Fruit fly (Drosophila melanogaster) whole organism, embryonic: Measurements from ENCODE around the gene UbcE2H.
A peak's percentile ranks its signal among the peaks of the same experiment; 100 is the strongest.

Experiments used
- ATbp ChIP-seq: fragments of 200-800 bp; sonication (Bioruptor generic); optimal IDR thresholded peaks from 2 replicates; lab custom pipeline; 2017; ENCODE audit warnings: missing biosample characterization, mild to moderate bottlenecking, missing genetic modification characterization, missing genetic modification reagents
- Atf6 ChIP-seq: fragments of 200-800 bp; sonication (Bioruptor generic); IDR thresholded peaks from 2 replicates; pipeline ENCODE4 v1.3.6; 2022; ENCODE audit warnings: missing biosample characterization, missing genetic modification characterization
- B-H2 ChIP-seq: fragments of 200-800 bp; sonication (Bioruptor generic); optimal IDR thresholded peaks from 2 replicates; lab custom pipeline; 2018; ENCODE audit warnings: missing biosample characterization, mild to moderate bottlenecking, missing genetic modification characterization
- BEAF-32 ChIP-seq: fragments of 200-800 bp; sonication (Bioruptor generic); optimal IDR thresholded peaks from 3 replicates; lab custom pipeline; 2017; ENCODE audit warnings: missing biosample characterization, missing genetic modification characterization, mild to moderate bottlenecking, moderate library complexity, missing genetic modification reagents
- CG11456 ChIP-seq: fragments of 200-800 bp; sonication (Bioruptor generic); IDR thresholded peaks from 3 replicates; pipeline ENCODE4 v1.3.6; 2022; ENCODE audit warnings: missing biosample characterization, missing genetic modification characterization
- CG12391 ChIP-seq: fragments of 200-800 bp; sonication (Bioruptor generic); optimal IDR thresholded peaks from 3 replicates; lab custom pipeline; 2018; ENCODE audit warnings: missing biosample characterization, mild to moderate bottlenecking, missing genetic modification characterization, moderate library complexity
- CG13775 ChIP-seq: fragments of 200-800 bp; sonication (Bioruptor generic); optimal IDR thresholded peaks from 3 replicates; lab custom pipeline; 2017; ENCODE audit warnings: missing biosample characterization, mild to moderate bottlenecking, missing genetic modification characterization
- CG15514 ChIP-seq: fragments of 200-800 bp; sonication (Bioruptor generic); optimal IDR thresholded peaks from 3 replicates; lab custom pipeline; 2017; ENCODE audit warnings: missing biosample characterization, missing genetic modification characterization, mild to moderate bottlenecking, moderate library complexity, missing genetic modification reagents
- CG15696 ChIP-seq: fragments of 200-800 bp; sonication (Bioruptor generic); optimal IDR thresholded peaks from 2 replicates; lab custom pipeline; 2019; ENCODE audit warnings: missing biosample characterization, mild to moderate bottlenecking, missing genetic modification characterization, moderate library complexity
- CG17328 ChIP-seq: fragments of 200-800 bp; sonication (Bioruptor generic); IDR thresholded peaks from 2 replicates; pipeline ENCODE4 v1.3.6; 2022; ENCODE audit warnings: missing biosample characterization, missing genetic modification characterization
- CG17359 ChIP-seq: fragments of 200-800 bp; sonication (Bioruptor generic); optimal IDR thresholded peaks from 3 replicates; lab custom pipeline; 2018; ENCODE audit warnings: missing biosample characterization, mild to moderate bottlenecking, missing genetic modification characterization, moderate library complexity
- CG17612 ChIP-seq: fragments of 200-800 bp; sonication (Bioruptor generic); IDR thresholded peaks from 2 replicates; pipeline ENCODE4 v1.3.6; 2022; ENCODE audit warnings: missing biosample characterization, missing genetic modification characterization
- CG2120 ChIP-seq: fragments of 200-800 bp; sonication (Bioruptor generic); optimal IDR thresholded peaks from 3 replicates; lab custom pipeline; 2016; ENCODE audit warnings: missing biosample characterization, missing genetic modification characterization
- CG30020 ChIP-seq: fragments of 200-800 bp; optimal IDR thresholded peaks from 2 replicates; lab custom pipeline; 2019; ENCODE audit warnings: missing biosample characterization, mild to moderate bottlenecking, missing genetic modification characterization, moderate library complexity
- CG31388 ChIP-seq: fragments of 200-800 bp; sonication (Bioruptor generic); optimal IDR thresholded peaks from 2 replicates; lab custom pipeline; 2016; ENCODE audit warnings: missing biosample characterization, missing genetic modification characterization
- CG42726 ChIP-seq: fragments of 200-800 bp; sonication (Bioruptor generic); IDR thresholded peaks from 2 replicates; pipeline ENCODE4 v1.3.6; 2022; ENCODE audit warnings: missing biosample characterization, missing genetic modification characterization; ENCODE audit not compliant: partially characterized antibody
- CG43689 ChIP-seq: fragments of 200-800 bp; sonication (Bioruptor generic); IDR thresholded peaks from 2 replicates; pipeline ENCODE4 v1.3.6; 2022; ENCODE audit warnings: missing biosample characterization, missing genetic modification characterization
- CG6689 ChIP-seq: fragments of 200-800 bp; sonication (Bioruptor generic); IDR thresholded peaks from 2 replicates; pipeline ENCODE4 v1.3.6; 2022; ENCODE audit warnings: missing biosample characterization, missing genetic modification characterization
- CG6791 ChIP-seq: fragments of 200-800 bp; sonication (Bioruptor generic); IDR thresholded peaks from 3 replicates; pipeline ENCODE4 v1.3.6; 2022; ENCODE audit warnings: missing biosample characterization, missing genetic modification characterization; ENCODE audit not compliant: partially characterized antibody
- CG8089 ChIP-seq: fragments of 200-800 bp; sonication (Bioruptor generic); optimal IDR thresholded peaks from 3 replicates; lab custom pipeline; 2016; ENCODE audit warnings: missing biosample characterization, missing genetic modification characterization
- CG9609 ChIP-seq: fragments of 200-800 bp; sonication (Bioruptor generic); optimal IDR thresholded peaks from 3 replicates; lab custom pipeline; 2016; ENCODE audit warnings: missing biosample characterization, missing genetic modification characterization
- CTCF ChIP-seq: fragments of 200-800 bp; sonication (Bioruptor generic); optimal IDR thresholded peaks from 2 replicates; lab custom pipeline; 2017; ENCODE audit warnings: missing biosample characterization, mild to moderate bottlenecking, missing genetic modification characterization, moderate library complexity
- CkIIα-i1 ChIP-seq: fragments of 200-800 bp; sonication (Bioruptor generic); IDR thresholded peaks from 2 replicates; pipeline ENCODE4 v1.3.6; 2022; ENCODE audit warnings: missing biosample characterization, missing genetic modification characterization
- CrebB ChIP-seq: fragments of 200-800 bp; sonication (Bioruptor generic); optimal IDR thresholded peaks from 3 replicates; lab custom pipeline; 2018; ENCODE audit warnings: missing biosample characterization, mild to moderate bottlenecking, missing genetic modification characterization
- Dp ChIP-seq: fragments of 200-800 bp; sonication (Bioruptor generic); optimal IDR thresholded peaks from 2 replicates; lab custom pipeline; 2018; ENCODE audit warnings: missing biosample characterization, mild to moderate bottlenecking, missing genetic modification characterization, moderate library complexity
- Dref ChIP-seq: fragments of 200-800 bp; sonication (Bioruptor generic); IDR thresholded peaks from 2 replicates; pipeline ENCODE4 v1.3.6; 2022; ENCODE audit warnings: missing biosample characterization, missing genetic modification characterization
- E2f1 ChIP-seq: fragments of 200-800 bp; sonication (Bioruptor generic); IDR thresholded peaks from 2 replicates; pipeline ENCODE4 v1.3.6; 2022; ENCODE audit warnings: missing biosample characterization, missing genetic modification characterization
- H15 ChIP-seq: fragments of 200-800 bp; sonication (Bioruptor generic); IDR thresholded peaks from 3 replicates; pipeline ENCODE4 v1.3.6; 2022; ENCODE audit warnings: missing biosample characterization, missing genetic modification characterization
- HLH4C ChIP-seq: fragments of 200-800 bp; sonication (Bioruptor generic); IDR thresholded peaks from 3 replicates; pipeline ENCODE4 v1.3.6; 2022; ENCODE audit warnings: missing biosample characterization, missing genetic modification characterization; ENCODE audit not compliant: partially characterized antibody
- Jarid2 ChIP-seq: fragments of 200-800 bp; sonication (Bioruptor generic); optimal IDR thresholded peaks from 3 replicates; lab custom pipeline; 2017; ENCODE audit warnings: mild to moderate bottlenecking, missing biosample characterization, missing genetic modification reagents, missing genetic modification characterization
- NC2α ChIP-seq: fragments of 200-800 bp; sonication (Bioruptor generic); optimal IDR thresholded peaks from 2 replicates; lab custom pipeline; 2016; ENCODE audit warnings: missing biosample characterization, missing genetic modification characterization
- Nf-YB ChIP-seq: fragments of 200-800 bp; sonication (Bioruptor generic); optimal IDR thresholded peaks from 3 replicates; lab custom pipeline; 2019; ENCODE audit warnings: missing biosample characterization, mild to moderate bottlenecking, missing genetic modification characterization, moderate library complexity
- NfI ChIP-seq: fragments of 200-800 bp; sonication (Bioruptor generic); optimal IDR thresholded peaks from 3 replicates; lab custom pipeline; 2018; ENCODE audit warnings: missing biosample characterization, mild to moderate bottlenecking, missing genetic modification characterization, moderate library complexity
- Sry-δ ChIP-seq: fragments of 200-800 bp; sonication (Bioruptor generic); optimal IDR thresholded peaks from 2 replicates; lab custom pipeline; 2016; ENCODE audit warnings: missing biosample characterization, missing genetic modification characterization
- Ssrp ChIP-seq: fragments of 200-800 bp; sonication (Bioruptor generic); optimal IDR thresholded peaks from 2 replicates; lab custom pipeline; 2018; ENCODE audit warnings: missing biosample characterization, mild to moderate bottlenecking, missing genetic modification characterization, moderate library complexity
- Taf1 ChIP-seq: fragments of 200-800 bp; sonication (Bioruptor generic); IDR thresholded peaks from 2 replicates; pipeline ENCODE4 v1.3.6; 2022; ENCODE audit warnings: missing biosample characterization, missing genetic modification characterization
- Trl ChIP-seq, 3 experiments: fragments of >200 bp in 2 of 3; fragments of 200-800 bp in 1 of 3; sonication (Bioruptor generic) in 1 of 3; optimal IDR thresholded peaks; 2 replicates in 1 of 3; 3 replicates in 2 of 3; lab custom pipeline; 2016 to 2017; ENCODE audit warnings: missing biosample characterization in 1 of 3, missing genetic modification characterization in 1 of 3
- al ChIP-seq: fragments of 200-800 bp; sonication (Bioruptor generic); IDR thresholded peaks from 2 replicates; pipeline ENCODE4 v1.3.6; 2022; ENCODE audit warnings: missing biosample characterization, missing genetic modification characterization
- ara ChIP-seq: fragments of 200-800 bp; sonication (Bioruptor generic); IDR thresholded peaks from 2 replicates; pipeline ENCODE4 v1.3.6; 2022; ENCODE audit warnings: missing biosample characterization, missing genetic modification characterization
- bowl ChIP-seq: fragments of 200-800 bp; sonication (Bioruptor generic); IDR thresholded peaks from 2 replicates; pipeline ENCODE4 v1.3.6; 2022; ENCODE audit warnings: missing biosample characterization, missing genetic modification characterization
- emc ChIP-seq: fragments of 200-800 bp; sonication (Bioruptor generic); optimal IDR thresholded peaks from 2 replicates; lab custom pipeline; 2016; ENCODE audit warnings: missing biosample characterization, missing genetic modification characterization
- esg ChIP-seq: fragments of 200-800 bp; sonication (Bioruptor generic); conservative IDR thresholded peaks from 2 replicates; pipeline ENCODE4 v1.3.6; 2022; ENCODE audit warnings: missing biosample characterization, missing genetic modification characterization
- eyg ChIP-seq: fragments of 200-800 bp; sonication (Bioruptor generic); optimal IDR thresholded peaks from 3 replicates; lab custom pipeline; 2016; ENCODE audit warnings: missing biosample characterization, missing genetic modification characterization
- gsb ChIP-seq: fragments of 200-800 bp; sonication (Bioruptor generic); IDR thresholded peaks from 2 replicates; pipeline ENCODE4 v1.3.6; 2022; ENCODE audit warnings: missing biosample characterization, missing genetic modification characterization
- insv ChIP-seq, 2 experiments: fragments of 200-800 bp; sonication (Bioruptor generic); optimal IDR thresholded peaks; 3 replicates each; lab custom pipeline; 2016 to 2018; ENCODE audit warnings: missing biosample characterization in 2 of 2, missing genetic modification characterization in 2 of 2
- nmo ChIP-seq: fragments of 200-800 bp; sonication (Bioruptor generic); optimal IDR thresholded peaks from 2 replicates; lab custom pipeline; 2018; ENCODE audit warnings: missing biosample characterization, mild to moderate bottlenecking, missing genetic modification characterization, moderate library complexity
- sima ChIP-seq: fragments of 200-800 bp; sonication (Bioruptor generic); optimal IDR thresholded peaks from 2 replicates; lab custom pipeline; 2016; ENCODE audit warnings: missing biosample characterization, missing genetic modification characterization
- trem ChIP-seq: fragments of 200-800 bp; optimal IDR thresholded peaks from 3 replicates; lab custom pipeline; 2019; ENCODE audit warnings: missing biosample characterization, mild to moderate bottlenecking, missing genetic modification characterization, moderate library complexity
- vvl ChIP-seq: fragments of 200-800 bp; sonication (Bioruptor generic); IDR thresholded peaks from 2 replicates; pipeline ENCODE4 v1.3.6; 2022; ENCODE audit warnings: missing biosample characterization, missing genetic modification characterization

The UbcE2H gene

DNA sequence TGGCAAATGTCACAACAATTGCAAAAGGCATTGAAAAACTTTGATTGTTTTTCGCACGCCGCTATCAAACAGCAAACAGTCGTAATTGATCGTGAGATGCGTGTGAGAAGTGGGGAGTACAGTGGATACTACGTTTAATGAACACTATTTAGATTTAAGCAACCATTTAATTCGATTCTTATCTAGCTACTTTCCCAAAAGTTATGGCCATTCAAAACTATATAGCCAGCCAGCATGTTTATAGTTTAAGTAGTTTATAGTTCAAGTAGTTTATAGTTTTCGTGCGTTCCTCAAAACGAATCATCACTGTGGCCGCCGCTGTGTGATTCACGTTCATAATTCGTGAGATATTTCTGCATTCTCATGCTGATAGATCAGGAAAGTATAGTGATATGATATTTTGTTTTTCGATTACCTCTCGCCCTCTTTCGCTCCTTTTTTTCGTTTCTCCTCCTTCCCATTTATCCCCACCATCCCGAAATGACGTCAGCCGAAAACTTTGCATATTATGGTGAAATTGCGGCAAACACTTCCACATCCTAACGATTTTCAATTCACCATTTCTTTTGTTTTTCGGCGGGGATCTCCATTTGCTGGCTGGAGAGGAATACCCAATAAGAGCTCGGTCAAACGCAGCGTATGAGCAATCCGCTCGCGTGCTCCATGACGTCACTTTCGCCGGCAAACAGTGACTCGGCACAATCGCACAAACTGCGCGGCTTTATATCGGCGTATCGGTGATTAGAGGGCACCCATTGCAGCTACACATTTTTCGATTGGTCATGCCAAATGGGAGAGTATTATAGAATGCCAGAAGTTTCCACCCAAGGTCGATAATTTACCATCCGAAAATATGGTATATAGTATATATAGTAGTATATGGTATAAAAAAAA lies 19.8 kb upstream of the UbcE2H start (continued):
- TF ChIP-seq NC2α, result no peak
- TF ChIP-seq B-H2, result peak; percentile 60
- peak; percentile 43; the same call in 1 of the 2 replicates for TF ChIP-seq E2f1 (GFP tag; lab: Robert Waterston, UW)
- no peak for TF ChIP-seq CG15696 (tag; lab: Kevin White, UChicago)
- TF ChIP-seq Dp, result no peak
- TF ChIP-seq CG8089 (GFP tag; lab: Kevin White, UChicago), result no peak
- peak; percentile 11 for TF ChIP-seq CG13775 (GFP tag; lab: Kevin White, UChicago)
- peak; percentile 59 for TF ChIP-seq CG17359 (tag; lab: Kevin White, UChicago)
- no peak for TF ChIP-seq CkIIα-i1
- peak; percentile 56; the same call in 1 of the 2 replicates for TF ChIP-seq vvl (GFP tag; lab: Robert Waterston, UW)
- TF ChIP-seq CG12391 (tag; lab: Kevin White, UChicago), result peak; percentile 44
- 0 out of 3 replicates have a peak, but pooled peaks have one; percentile 9 for TF ChIP-seq H15 (GFP tag; lab: Robert Waterston, UW)
- no peak for TF ChIP-seq Nf-YB (GFP tag; lab: Kevin White, UChicago)
- no peak for TF ChIP-seq sima (GFP tag; lab: Kevin White, UChicago)
- 0 out of 2 replicates have a peak, but pooled peaks have one; percentile 46 for TF ChIP-seq CG17612 (GFP tag; lab: Robert Waterston, UW)
- TF ChIP-seq Atf6, result peak; percentile 75
- TF ChIP-seq CrebB, result peak; percentile 51
- no peak for TF ChIP-seq Trl (optimal IDR thresholded peaks at IDR 0.05; lab: Kevin White, UChicago)
- TF ChIP-seq Trl (GFP tag; optimal IDR thresholded peaks at IDR 0.05; lab: Kevin White, UChicago), result peak; percentile 11
- peak; percentile 24 for TF ChIP-seq Sry-δ (GFP tag; lab: Kevin White, UChicago)
- TF ChIP-seq trem (tag; lab: Kevin White, UChicago), result no peak
- peak; percentile 72; the same call in 2 of the 3 replicates for TF ChIP-seq CG11456
- no peak for TF ChIP-seq insv (GFP tag; optimal IDR thresholded peaks at IDR 0.05; lab: Kevin White, UChicago)
- peak; percentile 58; the same call in 1 of the 2 replicates for TF ChIP-seq gsb (GFP tag; lab: Robert Waterston, UW)
- no peak for TF ChIP-seq HLH4C (GFP tag; lab: Robert Waterston, UW)
- TF ChIP-seq ATbp (GFP tag; lab: Kevin White, UChicago), result no peak
- TF ChIP-seq CG17328 (GFP tag; lab: Robert Waterston, UW), result peak; percentile 52
- peak; percentile 72 for TF ChIP-seq Taf1 (GFP tag; lab: Robert Waterston, UW)
- no peak for TF ChIP-seq CG31388 (GFP tag; lab: Kevin White, UChicago)
- TF ChIP-seq CG6791, result no peak
- TF ChIP-seq eyg (GFP tag; lab: Kevin White, UChicago), result peak; percentile 43
- TF ChIP-seq CG6689, result 0 out of 2 replicates have a peak, but pooled peaks have one; percentile 18
- no peak for TF ChIP-seq CG43689 (GFP tag; lab: Robert Waterston, UW)
- peak; percentile 63; the same call in 1 of the 2 replicates for TF ChIP-seq al (GFP tag; lab: Robert Waterston, UW)
- peak; percentile 67 for TF ChIP-seq CG15514
- peak; percentile 42 for TF ChIP-seq esg
- TF ChIP-seq CTCF (GFP tag; lab: Kevin White, UChicago), result no peak
- TF ChIP-seq bowl (GFP tag; lab: Robert Waterston, UW), result no peak
- no peak for TF ChIP-seq CG42726 (GFP tag; lab: Robert Waterston, UW)
- no peak for TF ChIP-seq Ssrp (tag; lab: Kevin White, UChicago)
- no peak for TF ChIP-seq ara (GFP tag; lab: Robert Waterston, UW)
- TF ChIP-seq CG9609, result no peak
- TF ChIP-seq CG2120 (GFP tag; lab: Kevin White, UChicago), result peak; percentile 91
- TF ChIP-seq nmo (GFP tag; lab: Kevin White, UChicago), result peak; percentile 16
- no peak for TF ChIP-seq Dref (GFP tag; lab: Robert Waterston, UW)
- TF ChIP-seq CG30020, result no peak
- peak; percentile 10 for TF ChIP-seq Jarid2
- TF ChIP-seq NfI (GFP tag; lab: Kevin White, UChicago), result peak; percentile 77
- peak; percentile 36 for TF ChIP-seq emc
- TF ChIP-seq BEAF-32 (GFP tag; lab: Kevin White, UChicago), result no peak
